Worm (Caenorhabditis elegans): ENCODE results near the gene F07G11.3.
"Not testable (repeated sequence)": the region's sequence is repeated elsewhere in the genome, so short reads cannot be mapped to it uniquely, and the experiment has no call there.

F07G11.3 gene

ce11 chrV:7321915-7322314 lies 23.4 kb downstream of the F07G11.3 start, which contains the start of gene F10G2.10:
F10G2.10 (plus strand) TSS chrV:7322215.
- TF ChIP-seq unc-62 (GFP tag; optimal IDR thresholded peaks at IDR 0.05) = no peak

ce11 chrV:7325285-7325684 lies 26.7 kb downstream of the F07G11.3 start, which contains the start of gene srx-92:
srx-92 (minus strand) TSS chrV:7325385.
- TF ChIP-seq unc-62 (GFP tag; optimal IDR thresholded peaks at IDR 0.05) = no peak

- TF ChIP-seq unc-62 (GFP tag; optimal IDR thresholded peaks at IDR 0.05) = no peak
Observed at ce11 chrV:7326928-7327327, 28.4 kb downstream of the F07G11.3 start, which contains the start of gene F10G2.4. F10G2.4 (plus strand) TSS chrV:7327228.

ce11 chrV:7328092-7328491 lies 29.5 kb downstream of the F07G11.3 start, which contains the start of gene clec-7:
clec-7 (plus strand) TSS chrV:7328392.
- TF ChIP-seq unc-62 (GFP tag; optimal IDR thresholded peaks at IDR 0.05) = no peak

- TF ChIP-seq unc-62 (GFP tag; optimal IDR thresholded peaks at IDR 0.05) = no peak
Observed at ce11 chrV:7330868-7331267, 32.3 kb downstream of the F07G11.3 start, which contains the start of gene F10G2.2. F10G2.2 (plus strand) TSS chrV:7331168.

- no peak for TF ChIP-seq unc-62 (GFP tag; optimal IDR thresholded peaks at IDR 0.05)
Observed at ce11 chrV:7332253-7332652, 33.7 kb downstream of the F07G11.3 start, which contains the start of gene F10G2.1. F10G2.1 (plus strand) TSS chrV:7332553.

- not testable (repeated sequence) for TF ChIP-seq unc-62 (GFP tag; optimal IDR thresholded peaks at IDR 0.05)
Observed at ce11 chrV:7337218-7337617, 38.7 kb downstream of the F07G11.3 start, which contains the start of gene F10G2.7. F10G2.7 (minus strand) TSS chrV:7337318.

ce11 chrV:7339831-7340230 lies 41.3 kb downstream of the F07G11.3 start, which contains the start of gene srh-187:
srh-187 (minus strand) TSS chrV:7339931.
- TF ChIP-seq unc-62 (GFP tag; optimal IDR thresholded peaks at IDR 0.05) = no peak

ce11 chrV:7341942-7342341 lies 43.4 kb downstream of the F07G11.3 start, which contains the start of the genes nhr-263 and nhr-148:
nhr-263 (minus strand) TSS chrV:7342042.
nhr-148 (plus strand) TSS chrV:7342156.
- TF ChIP-seq unc-62 (GFP tag; optimal IDR thresholded peaks at IDR 0.05) = no peak

ce11 chrV:7343522-7343921 lies 45.0 kb downstream of the F07G11.3 start, which contains the start of gene srh-244:
srh-244 (plus strand) TSS chrV:7343822.
- TF ChIP-seq unc-62 (GFP tag; optimal IDR thresholded peaks at IDR 0.05) = no peak

ce11 chrV:7345494-7345893 lies 46.9 kb downstream of the F07G11.3 start, which contains the start of gene nhr-147:
nhr-147 (plus strand) TSS chrV:7345794.
- TF ChIP-seq unc-62 (GFP tag; optimal IDR thresholded peaks at IDR 0.05) = not testable (repeated sequence)

- TF ChIP-seq unc-62 (GFP tag; optimal IDR thresholded peaks at IDR 0.05) = no peak
Observed at ce11 chrV:7349541-7349940, 51.0 kb downstream of the F07G11.3 start, which contains the start of gene nhr-149. nhr-149 (minus strand) TSS chrV:7349641.
